Fruit fly (Drosophila melanogaster) whole organism, adult: ENCODE measurements around the gene Datp.

ENCODE experiments used
- CG11617 ChIP-seq: fragments of 200-800 bp; sonication (Bioruptor generic); optimal IDR thresholded peaks from 2 replicates; lab custom pipeline; 2017; ENCODE audit warnings: mild to moderate bottlenecking, missing biosample characterization, missing genetic modification reagents, missing genetic modification characterization
- CG14711 ChIP-seq: fragments of 200-800 bp; sonication (Bioruptor generic); optimal IDR thresholded peaks from 2 replicates; lab custom pipeline; 2018; ENCODE audit warnings: missing biosample characterization, mild to moderate bottlenecking, missing genetic modification characterization, moderate library complexity
- CG1620 ChIP-seq: fragments of 200-800 bp; sonication (Bioruptor generic); optimal IDR thresholded peaks from 2 replicates; lab custom pipeline; 2016; ENCODE audit warnings: missing biosample characterization, missing genetic modification characterization
- CG33017 ChIP-seq: fragments of 200-800 bp; sonication (Bioruptor generic); optimal IDR thresholded peaks from 2 replicates; lab custom pipeline; 2018; ENCODE audit warnings: missing biosample characterization, mild to moderate bottlenecking, missing genetic modification characterization, moderate library complexity
- CG5204 ChIP-seq: fragments of 200-800 bp; sonication (Bioruptor generic); optimal IDR thresholded peaks from 2 replicates; lab custom pipeline; 2016; ENCODE audit warnings: missing biosample characterization, missing genetic modification characterization
- CG7045 ChIP-seq: fragments of 200-800 bp; sonication (Bioruptor generic); optimal IDR thresholded peaks from 2 replicates; lab custom pipeline; 2017; ENCODE audit warnings: missing biosample characterization, mild to moderate bottlenecking, missing genetic modification characterization
- Clk ChIP-seq: fragments of 200-800 bp; sonication (Bioruptor generic); optimal IDR thresholded peaks from 2 replicates; lab custom pipeline; 2017; ENCODE audit warnings: missing biosample characterization, missing genetic modification characterization
- Hr96 ChIP-seq: fragments of 200-800 bp; sonication (Bioruptor generic); optimal IDR thresholded peaks from 2 replicates; lab custom pipeline; 2016; ENCODE audit warnings: missing biosample characterization, missing genetic modification characterization
- Mnt ChIP-seq: fragments of 200-800 bp; sonication (Bioruptor generic); optimal IDR thresholded peaks from 2 replicates; lab custom pipeline; 2016; ENCODE audit warnings: missing biosample characterization, mild to moderate bottlenecking, missing genetic modification characterization
- bab1 ChIP-seq: fragments of 200-800 bp; sonication (Bioruptor generic); optimal IDR thresholded peaks from 3 replicates; lab custom pipeline; 2019; ENCODE audit warnings: missing biosample characterization, mild to moderate bottlenecking, missing genetic modification characterization, moderate library complexity
- kay ChIP-seq: fragments of 200-800 bp; sonication (Bioruptor generic); peaks from one replicate; lab custom pipeline; 2016; ENCODE audit warnings: missing biosample characterization, missing genetic modification characterization, borderline replicate concordance
- tj ChIP-seq: fragments of 200-800 bp; sonication (Bioruptor generic); optimal IDR thresholded peaks from 3 replicates; lab custom pipeline; 2017; ENCODE audit warnings: missing biosample characterization, mild to moderate bottlenecking, missing genetic modification characterization, moderate library complexity
- toe ChIP-seq: fragments of 200-800 bp; sonication (Bioruptor generic); optimal IDR thresholded peaks from 2 replicates; lab custom pipeline; 2016; ENCODE audit warnings: missing biosample characterization, missing genetic modification characterization

- TF ChIP-seq CG7045 (GFP tag; lab: Kevin White, UChicago) = no peak
- TF ChIP-seq toe (GFP tag; lab: Kevin White, UChicago) = no peak
- TF ChIP-seq Clk (GFP tag; lab: Kevin White, UChicago) = no peak
- TF ChIP-seq bab1 (GFP tag; lab: Kevin White, UChicago) = no peak
- no peak for TF ChIP-seq Hr96
- TF ChIP-seq kay (GFP tag; lab: Kevin White, UChicago) = no peak
- TF ChIP-seq tj = no peak
- no peak for TF ChIP-seq CG1620 (GFP tag; lab: Kevin White, UChicago)
- no peak for TF ChIP-seq CG14711 (tag; lab: Kevin White, UChicago)
- no peak for TF ChIP-seq CG5204 (GFP tag; lab: Kevin White, UChicago)
- TF ChIP-seq CG11617 = no peak
- TF ChIP-seq CG33017 (tag; lab: Kevin White, UChicago) = no peak
- no peak for TF ChIP-seq Mnt
Measured at dm6 chr2L:9946051-9946450, 7.5 kb upstream of the Datp start.
